Worm (Caenorhabditis elegans) whole organism, midembryonic: Measurements from ENCODE around the gene F26F2.7.

Source experiments
- T22C8.4 ChIP-seq: fragments of 200-800 bp; sonication (Bioruptor generic); IDR thresholded peaks from 2 replicates; pipeline ENCODE4 v1.3.6; 2022; ENCODE audit warnings: missing genetic modification characterization, missing compliant biosample characterization
- cog-1 ChIP-seq: sonication (generic microtip); optimal IDR thresholded peaks from 2 replicates; lab custom pipeline; 2016; ENCODE audit warnings: missing genetic modification characterization, missing compliant biosample characterization
- flt-1 ChIP-seq: fragments of 200-800 bp; sonication (Bioruptor generic); IDR thresholded peaks from 2 replicates; pipeline ENCODE4 v1.3.6; 2022; ENCODE audit warnings: missing genetic modification characterization, missing compliant biosample characterization
- klf-2 ChIP-seq: fragments of 200-800 bp; sonication (Bioruptor generic); conservative IDR thresholded peaks from 2 replicates; pipeline ENCODE4 v1.3.6; 2022; ENCODE audit warnings: missing genetic modification reagents, missing genetic modification characterization, missing compliant biosample characterization
- med-1 ChIP-seq: sonication (generic microtip); optimal IDR thresholded peaks from 2 replicates; lab custom pipeline; 2017; ENCODE audit warnings: missing genetic modification characterization, mild to moderate bottlenecking, missing compliant biosample characterization, antibody characterized with exemption, missing genetic modification reagents; ENCODE audit not compliant: insufficient read depth
- ref-1 ChIP-seq: fragments of 200-800 bp; sonication (Bioruptor generic); conservative IDR thresholded peaks from 2 replicates; pipeline ENCODE4 v1.3.6; 2022; ENCODE audit warnings: missing genetic modification reagents, missing genetic modification characterization, missing compliant biosample characterization
- tab-1 ChIP-seq: fragments of 200-800 bp; sonication (Bioruptor generic); IDR thresholded peaks from 2 replicates; pipeline ENCODE4 v1.3.6; 2022; ENCODE audit warnings: missing genetic modification characterization, missing compliant biosample characterization
- ztf-23 ChIP-seq: fragments of 200-800 bp; sonication (Bioruptor generic); IDR thresholded peaks from 2 replicates; pipeline ENCODE4 v1.3.6; 2022; ENCODE audit warnings: missing genetic modification reagents, missing genetic modification characterization, missing compliant biosample characterization
- ztf-29 ChIP-seq: fragments of 200-800 bp; sonication (Bioruptor generic); IDR thresholded peaks from 2 replicates; pipeline ENCODE4 v1.3.6; 2022; ENCODE audit warnings: missing genetic modification reagents, missing genetic modification characterization, missing compliant biosample characterization

The F26F2.7 gene

DNA sequence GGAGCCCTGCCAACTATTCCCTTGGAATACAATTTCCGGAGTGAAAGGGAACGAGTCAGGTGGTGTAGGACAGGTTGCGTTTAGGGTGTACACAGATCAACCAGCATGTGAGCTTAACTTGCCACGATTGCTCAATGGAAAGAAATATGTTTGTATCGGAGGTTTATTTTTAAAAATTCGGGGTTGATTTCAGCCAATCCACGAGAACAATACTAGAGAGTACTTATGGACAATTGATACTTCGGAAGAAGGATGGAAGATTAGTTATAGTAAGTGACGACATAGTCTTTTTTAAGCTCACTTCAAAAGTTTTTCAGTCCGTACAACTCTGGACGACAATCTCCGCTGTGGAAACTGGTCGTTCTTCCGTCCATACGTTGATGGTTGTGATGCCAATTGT, 5.9 kb upstream of the F26F2.7 start:
- TF ChIP-seq ztf-29 (no peak), med-1 (no peak), ztf-23 (GFP tag; lab: Robert Waterston, UW) (no peak), cog-1 (tag; lab: Kevin White, UChicago) (no peak), flt-1 (GFP tag; lab: Robert Waterston, UW) (no peak), ref-1 (GFP tag; lab: Robert Waterston, UW) (no peak), klf-2 (no peak), tab-1 (no peak), T22C8.4 (GFP tag; lab: Robert Waterston, UW) (no peak)

- no peak for TF ChIP-seq klf-2
- no peak for TF ChIP-seq med-1
- no peak for TF ChIP-seq cog-1 (tag; lab: Kevin White, UChicago)
- no peak for TF ChIP-seq tab-1
- no peak for TF ChIP-seq ref-1 (GFP tag; lab: Robert Waterston, UW)
- TF ChIP-seq flt-1 (GFP tag; lab: Robert Waterston, UW): no peak
- TF ChIP-seq ztf-23 (GFP tag; lab: Robert Waterston, UW): no peak
- no peak for TF ChIP-seq T22C8.4 (GFP tag; lab: Robert Waterston, UW)
- no peak for TF ChIP-seq ztf-29
Measured at ce11 chrV:20579534-20579933, 1.3 kb upstream of the F26F2.7 start, which contains the start of gene F26F2.8. Gene F26F2.8 (plus strand): TSS chrV:20579546.

- TF ChIP-seq cog-1 (tag; lab: Kevin White, UChicago) (no peak), klf-2 (no peak), T22C8.4 (GFP tag; lab: Robert Waterston, UW) (no peak), tab-1 (no peak)
Measured at ce11 chrV:20594746-20595145, 14.0 kb downstream of the F26F2.7 start, which contains the start of gene F26F2.10. Gene F26F2.10 (minus strand): TSS chrV:20594846.

DNA sequence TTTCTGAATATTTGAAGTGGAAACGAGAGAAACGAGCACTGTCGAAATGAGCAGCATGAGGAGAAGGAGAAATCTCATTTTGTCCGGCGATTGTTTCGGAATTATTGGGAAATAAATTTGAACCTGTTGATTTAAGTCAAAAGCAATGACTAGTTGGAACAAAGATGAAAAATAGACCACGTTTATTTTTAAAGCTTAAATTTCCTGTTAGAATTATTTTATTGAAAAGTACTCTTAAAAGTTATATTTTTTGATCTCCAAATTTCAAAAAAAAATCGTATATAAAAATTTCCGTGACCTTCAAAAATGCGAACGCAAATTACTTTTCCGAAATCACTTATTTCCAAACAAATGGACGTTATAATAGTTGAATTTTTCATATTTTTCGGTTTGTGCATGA, 14.9 kb downstream of the F26F2.7 start, which contains the start of gene F26F2.11:
TSS of gene F26F2.11 (minus strand) at position 101 of the 400 bp plus-strand sequence.
- no peak for TF ChIP-seq tab-1
- TF ChIP-seq flt-1 (GFP tag; lab: Robert Waterston, UW): no peak
- no peak for TF ChIP-seq cog-1 (tag; lab: Kevin White, UChicago)
- TF ChIP-seq klf-2: no peak
- no peak for TF ChIP-seq med-1
- TF ChIP-seq ref-1 (GFP tag; lab: Robert Waterston, UW): no peak
- TF ChIP-seq ztf-23 (GFP tag; lab: Robert Waterston, UW): no peak
- no peak for TF ChIP-seq T22C8.4 (GFP tag; lab: Robert Waterston, UW)
- TF ChIP-seq ztf-29: no peak

- no peak for TF ChIP-seq T22C8.4 (GFP tag; lab: Robert Waterston, UW)
- no peak for TF ChIP-seq cog-1 (tag; lab: Kevin White, UChicago)
- no peak for TF ChIP-seq ztf-23 (GFP tag; lab: Robert Waterston, UW)
Measured at ce11 chrV:20597076-20597475, 16.3 kb downstream of the F26F2.7 start, which contains the start of gene F46B3.1. Gene F46B3.1 (minus strand): TSS chrV:20597176.

DNA sequence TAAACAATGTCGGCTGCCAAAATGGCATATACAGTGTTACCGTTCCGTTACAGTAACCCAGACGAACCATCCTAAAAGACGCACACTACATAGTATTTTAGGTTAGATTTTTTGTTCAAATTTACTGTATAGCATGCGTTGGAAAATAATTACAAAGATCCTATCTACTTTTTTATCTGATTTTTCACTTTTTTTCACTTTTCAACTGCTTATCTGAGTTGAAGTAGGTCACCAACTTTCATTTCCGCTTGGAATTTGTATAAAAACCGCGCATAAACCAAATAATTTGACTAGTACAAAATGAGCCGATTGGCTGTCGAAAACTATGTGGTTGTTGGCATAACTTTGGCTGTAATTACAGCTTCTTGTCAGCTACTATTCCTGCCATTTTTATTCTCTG, 19.0 kb downstream of the F26F2.7 start, which contains the start of gene col-163:
TSS of gene col-163 (plus strand) at position 301 of the 400 bp plus-strand sequence.
- TF ChIP-seq klf-2 (no peak), tab-1 (no peak), flt-1 (GFP tag; lab: Robert Waterston, UW) (no peak), ztf-23 (GFP tag; lab: Robert Waterston, UW) (no peak), T22C8.4 (GFP tag; lab: Robert Waterston, UW) (no peak), ztf-29 (no peak), med-1 (no peak), cog-1 (tag; lab: Kevin White, UChicago) (no peak), ref-1 (GFP tag; lab: Robert Waterston, UW) (no peak)

ce11 chrV:20600704-20601103, 19.9 kb downstream of the F26F2.7 start:
- TF ChIP-seq med-1: no peak
- no peak for TF ChIP-seq cog-1 (tag; lab: Kevin White, UChicago)
- no peak for TF ChIP-seq ztf-29
- TF ChIP-seq T22C8.4 (GFP tag; lab: Robert Waterston, UW): no peak
- TF ChIP-seq flt-1 (GFP tag; lab: Robert Waterston, UW): no peak
- no peak for TF ChIP-seq ztf-23 (GFP tag; lab: Robert Waterston, UW)
- TF ChIP-seq ref-1 (GFP tag; lab: Robert Waterston, UW): no peak
- no peak for TF ChIP-seq klf-2
- no peak for TF ChIP-seq tab-1

DNA sequence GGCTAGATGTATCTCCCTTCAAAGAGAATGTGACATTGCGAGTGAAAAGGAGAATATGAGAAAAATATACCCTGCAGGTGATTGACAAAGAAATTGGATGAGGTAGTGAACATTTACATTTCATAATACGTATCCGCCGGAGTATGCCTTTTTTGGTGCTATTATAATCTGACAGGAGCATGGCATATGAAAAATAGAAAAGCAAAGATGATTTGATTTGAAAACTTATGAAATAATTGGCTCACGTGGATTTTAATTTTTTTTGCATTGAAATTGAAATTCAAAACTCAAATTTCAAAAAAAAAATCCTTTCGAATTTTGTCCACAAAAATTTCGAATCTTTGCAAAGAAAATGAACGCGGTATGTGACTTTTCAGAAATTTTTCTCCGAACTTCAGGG, 22.2 kb downstream of the F26F2.7 start, which contains the start of gene ttr-11:
TSS of gene ttr-11 (plus strand) at position 301 of the 400 bp plus-strand sequence.
- TF ChIP-seq klf-2 (no peak), flt-1 (GFP tag; lab: Robert Waterston, UW) (no peak), cog-1 (tag; lab: Kevin White, UChicago) (no peak), med-1 (no peak), ztf-23 (GFP tag; lab: Robert Waterston, UW) (no peak), ztf-29 (no peak), tab-1 (no peak), ref-1 (GFP tag; lab: Robert Waterston, UW) (no peak), T22C8.4 (GFP tag; lab: Robert Waterston, UW) (no peak)

ce11 chrV:20604606-20605155, 23.9 kb downstream of the F26F2.7 start, which contains the start of gene ttr-57:
Gene ttr-57 (plus strand): TSS chrV:20605105.
- TF ChIP-seq T22C8.4 (GFP tag; lab: Robert Waterston, UW) (no peak), ref-1 (GFP tag; lab: Robert Waterston, UW) (no peak), flt-1 (GFP tag; lab: Robert Waterston, UW) (no peak), med-1 (no peak), cog-1 (tag; lab: Kevin White, UChicago) (no peak), klf-2 (no peak), ztf-29 (no peak), ztf-23 (GFP tag; lab: Robert Waterston, UW) (no peak), tab-1 (no peak)

DNA sequence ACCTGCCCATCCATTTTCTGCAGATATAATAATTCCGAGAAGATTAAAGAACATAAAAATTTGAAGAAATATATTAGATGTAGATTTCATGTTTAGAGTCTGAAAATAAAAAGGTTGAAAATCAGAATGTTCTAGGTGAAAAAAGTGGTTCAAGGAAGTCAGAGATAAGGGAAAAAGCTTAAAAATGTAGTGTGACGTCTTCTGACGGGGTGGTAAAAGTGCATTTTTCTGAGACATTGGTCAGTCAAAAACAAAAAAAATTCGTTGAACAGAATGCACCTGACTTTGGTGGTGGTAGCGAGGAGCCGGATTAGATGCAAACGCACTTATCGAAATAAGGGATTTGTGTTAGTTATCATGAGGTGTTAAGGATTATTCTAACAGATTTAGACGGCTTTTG, 25.8 kb downstream of the F26F2.7 start, which contains the start of gene F46B3.23:
TSS of gene F46B3.23 (minus strand) at position 101 of the 400 bp plus-strand sequence.
- TF ChIP-seq ref-1 (GFP tag; lab: Robert Waterston, UW) (no peak), T22C8.4 (GFP tag; lab: Robert Waterston, UW) (no peak), tab-1 (no peak), med-1 (no peak), ztf-29 (no peak), ztf-23 (GFP tag; lab: Robert Waterston, UW) (no peak), flt-1 (GFP tag; lab: Robert Waterston, UW) (no peak), cog-1 (tag; lab: Kevin White, UChicago) (no peak), klf-2 (no peak)
